Fruit fly (Drosophila melanogaster) whole organism, embryonic: Measurements from ENCODE around the gene DhpD.

Experiments
- BEAF-32 ChIP-seq: fragments of 200-800 bp; sonication (Bioruptor generic); optimal IDR thresholded peaks from 3 replicates; lab custom pipeline; 2017; ENCODE audit warnings: missing biosample characterization, missing genetic modification characterization, mild to moderate bottlenecking, moderate library complexity, missing genetic modification reagents
- Bgb ChIP-seq: fragments of 200-800 bp; sonication (Bioruptor generic); IDR thresholded peaks from 2 replicates; pipeline ENCODE4 v1.3.6; 2022; ENCODE audit warnings: missing biosample characterization, missing genetic modification characterization; ENCODE audit not compliant: partially characterized antibody
- Bteb2 ChIP-seq: fragments of 200-800 bp; sonication (Bioruptor generic); optimal IDR thresholded peaks from 2 replicates; lab custom pipeline; 2016; ENCODE audit warnings: missing biosample characterization, missing genetic modification characterization
- CG10565 ChIP-seq: fragments of 200-800 bp; sonication (Bioruptor generic); optimal IDR thresholded peaks from 3 replicates; lab custom pipeline; 2016; ENCODE audit warnings: missing biosample characterization, mild to moderate bottlenecking, missing genetic modification characterization
- CG11504 ChIP-seq: fragments of 200-800 bp; sonication (Bioruptor generic); optimal IDR thresholded peaks from 3 replicates; lab custom pipeline; 2019; ENCODE audit warnings: missing biosample characterization, mild to moderate bottlenecking, missing genetic modification characterization, moderate library complexity
- CG12071 ChIP-seq: fragments of 200-800 bp; sonication (Bioruptor generic); optimal IDR thresholded peaks from 3 replicates; lab custom pipeline; 2018; ENCODE audit warnings: missing biosample characterization, mild to moderate bottlenecking, missing genetic modification characterization
- CG1233 ChIP-seq: fragments of 200-800 bp; sonication (Bioruptor generic); optimal IDR thresholded peaks from 4 replicates; lab custom pipeline; 2018; ENCODE audit warnings: missing biosample characterization, mild to moderate bottlenecking, missing genetic modification characterization
- CG13287 ChIP-seq: fragments of 200-800 bp; sonication (Bioruptor generic); IDR thresholded peaks from 2 replicates; pipeline ENCODE4 v1.3.6; 2022; ENCODE audit warnings: missing biosample characterization, missing genetic modification characterization; ENCODE audit not compliant: partially characterized antibody
- CG13296 ChIP-seq: fragments of 200-800 bp; sonication (Bioruptor generic); optimal IDR thresholded peaks from 3 replicates; lab custom pipeline; 2018; ENCODE audit warnings: missing biosample characterization, mild to moderate bottlenecking, missing genetic modification characterization
- CG14050 ChIP-seq: fragments of 200-800 bp; sonication (Bioruptor generic); IDR thresholded peaks from 3 replicates; pipeline ENCODE4 v1.3.6; 2022; ENCODE audit warnings: missing biosample characterization, missing genetic modification characterization
- CG15073 ChIP-seq: fragments of 200-800 bp; sonication (Bioruptor generic); optimal IDR thresholded peaks from 2 replicates; lab custom pipeline; 2016; ENCODE audit warnings: missing biosample characterization, missing genetic modification characterization
- CG15514 ChIP-seq: fragments of 200-800 bp; sonication (Bioruptor generic); optimal IDR thresholded peaks from 3 replicates; lab custom pipeline; 2017; ENCODE audit warnings: missing biosample characterization, missing genetic modification characterization, mild to moderate bottlenecking, moderate library complexity, missing genetic modification reagents
- CG18476 ChIP-seq: fragments of 200-800 bp; sonication (Bioruptor generic); optimal IDR thresholded peaks from 2 replicates; lab custom pipeline; 2016; ENCODE audit warnings: missing biosample characterization, mild to moderate bottlenecking, missing genetic modification characterization
- CG2202 ChIP-seq: fragments of 200-800 bp; sonication (Bioruptor generic); optimal IDR thresholded peaks from 2 replicates; lab custom pipeline; 2018; ENCODE audit warnings: missing biosample characterization, mild to moderate bottlenecking, missing genetic modification characterization
- CG2889 ChIP-seq: fragments of 200-800 bp; sonication (Bioruptor generic); IDR thresholded peaks from 3 replicates; pipeline ENCODE4 v1.3.6; 2022; ENCODE audit warnings: missing biosample characterization, missing genetic modification characterization
- CG31365 ChIP-seq: fragments of 200-800 bp; sonication (Bioruptor generic); optimal IDR thresholded peaks from 2 replicates; lab custom pipeline; 2018; ENCODE audit warnings: missing biosample characterization, mild to moderate bottlenecking, missing genetic modification characterization
- CG42726 ChIP-seq: fragments of 200-800 bp; sonication (Bioruptor generic); IDR thresholded peaks from 2 replicates; pipeline ENCODE4 v1.3.6; 2022; ENCODE audit warnings: missing biosample characterization, missing genetic modification characterization; ENCODE audit not compliant: partially characterized antibody
- CG4854 ChIP-seq: fragments of 200-800 bp; sonication (Bioruptor generic); optimal IDR thresholded peaks from 2 replicates; lab custom pipeline; 2016; ENCODE audit warnings: missing biosample characterization, missing genetic modification characterization, inconsistent platforms
- CG5180 ChIP-seq: fragments of 200-800 bp; sonication (Bioruptor generic); optimal IDR thresholded peaks from 3 replicates; lab custom pipeline; 2017; ENCODE audit warnings: missing biosample characterization, missing genetic modification characterization, mild to moderate bottlenecking, moderate library complexity, missing genetic modification reagents
- CG5245 ChIP-seq: fragments of 200-800 bp; sonication (Bioruptor generic); optimal IDR thresholded peaks from 3 replicates; lab custom pipeline; 2016; ENCODE audit warnings: missing biosample characterization, missing genetic modification characterization
- CG8388 ChIP-seq: fragments of 200-800 bp; sonication (Bioruptor generic); optimal IDR thresholded peaks from 2 replicates; lab custom pipeline; 2019; ENCODE audit warnings: missing biosample characterization, mild to moderate bottlenecking, missing genetic modification characterization, moderate library complexity
- CHES-1-like ChIP-seq: fragments of 200-800 bp; sonication (Bioruptor generic); optimal IDR thresholded peaks from 2 replicates; lab custom pipeline; 2016; ENCODE audit warnings: missing biosample characterization, missing genetic modification characterization
- Dfd ChIP-seq, 2 experiments: fragments of >200 bp; optimal IDR thresholded peaks; 2 replicates each; lab custom pipeline; 2017; ENCODE audit warnings: missing biosample characterization in 2 of 2, missing genetic modification characterization in 2 of 2
- Fer1 ChIP-seq: fragments of 200-800 bp; sonication (Bioruptor generic); optimal IDR thresholded peaks from 2 replicates; lab custom pipeline; 2017; ENCODE audit warnings: missing biosample characterization, mild to moderate bottlenecking, missing genetic modification characterization
- HLH4C ChIP-seq: fragments of 200-800 bp; sonication (Bioruptor generic); IDR thresholded peaks from 3 replicates; pipeline ENCODE4 v1.3.6; 2022; ENCODE audit warnings: missing biosample characterization, missing genetic modification characterization; ENCODE audit not compliant: partially characterized antibody
- HmgD ChIP-seq: fragments of 200-800 bp; sonication (Bioruptor generic); optimal IDR thresholded peaks from 3 replicates; lab custom pipeline; 2016; ENCODE audit warnings: missing biosample characterization, missing genetic modification characterization
- Hr78 ChIP-seq, 2 experiments: fragments of 200-800 bp in 1 of 2; fragments of >200 bp in 1 of 2; sonication (Bioruptor generic) in 1 of 2; optimal IDR thresholded peaks; 2 replicates each; lab custom pipeline; 2017 to 2019; ENCODE audit warnings: missing biosample characterization in 2 of 2, missing genetic modification characterization in 2 of 2, mild to moderate bottlenecking in 1 of 2, moderate library complexity in 1 of 2
- Kr ChIP-seq: fragments of 200-800 bp; sonication (Bioruptor generic); optimal IDR thresholded peaks from 2 replicates; lab custom pipeline; 2017; ENCODE audit warnings: missing biosample characterization, mild to moderate bottlenecking, missing genetic modification characterization
- Meics ChIP-seq: fragments of 200-800 bp; sonication (Bioruptor generic); optimal IDR thresholded peaks from 2 replicates; lab custom pipeline; 2017; ENCODE audit warnings: missing biosample characterization, mild to moderate bottlenecking, missing genetic modification characterization
- Optix ChIP-seq: fragments of 200-800 bp; sonication (Bioruptor generic); IDR thresholded peaks from 3 replicates; pipeline ENCODE4 v1.3.6; 2022; ENCODE audit warnings: missing biosample characterization, missing genetic modification characterization
- Ptx1 ChIP-seq: fragments of 200-800 bp; sonication (Bioruptor generic); IDR thresholded peaks from 2 replicates; pipeline ENCODE4 v1.3.6; 2022; ENCODE audit warnings: missing biosample characterization, missing genetic modification characterization
- Rx ChIP-seq: fragments of 200-800 bp; sonication (Bioruptor generic); IDR thresholded peaks from 2 replicates; pipeline ENCODE4 v1.3.6; 2022; ENCODE audit warnings: missing biosample characterization, missing genetic modification characterization
- Xrp1 ChIP-seq: fragments of 200-800 bp; sonication (Bioruptor generic); IDR thresholded peaks from 2 replicates; pipeline ENCODE4 v1.3.6; 2022; ENCODE audit warnings: missing biosample characterization, missing genetic modification characterization
- YL-1 ChIP-seq: fragments of 200-800 bp; sonication (Bioruptor generic); optimal IDR thresholded peaks from 3 replicates; lab custom pipeline; 2017; ENCODE audit warnings: missing biosample characterization, mild to moderate bottlenecking, missing genetic modification characterization
- ase ChIP-seq: fragments of 200-800 bp; sonication (Bioruptor generic); IDR thresholded peaks from 3 replicates; pipeline ENCODE4 v1.3.6; 2022; ENCODE audit warnings: missing biosample characterization, missing genetic modification characterization
- bigmax ChIP-seq: fragments of 200-800 bp; sonication (Bioruptor generic); optimal IDR thresholded peaks from 2 replicates; lab custom pipeline; 2018; ENCODE audit warnings: missing biosample characterization, mild to moderate bottlenecking, missing genetic modification characterization
- crol ChIP-seq: fragments of 200-800 bp; sonication (Bioruptor generic); IDR thresholded peaks from 2 replicates; pipeline ENCODE4 v1.3.6; 2022; ENCODE audit warnings: missing biosample characterization, missing genetic modification characterization
- dan ChIP-seq: fragments of 200-800 bp; sonication (Bioruptor generic); IDR thresholded peaks from 2 replicates; pipeline ENCODE4 v1.3.6; 2022; ENCODE audit warnings: missing biosample characterization, missing genetic modification characterization
- emc ChIP-seq: fragments of 200-800 bp; sonication (Bioruptor generic); optimal IDR thresholded peaks from 2 replicates; lab custom pipeline; 2016; ENCODE audit warnings: missing biosample characterization, missing genetic modification characterization
- gfzf ChIP-seq: fragments of 200-800 bp; sonication (Bioruptor generic); optimal IDR thresholded peaks from 2 replicates; lab custom pipeline; 2016; ENCODE audit warnings: missing biosample characterization, mild to moderate bottlenecking, missing genetic modification characterization, moderate library complexity
- hth ChIP-seq: fragments of >200 bp; optimal IDR thresholded peaks from 2 replicates; lab custom pipeline; 2017; ENCODE audit warnings: inconsistent platforms
- inv ChIP-seq: fragments of 200-800 bp; sonication (Bioruptor generic); IDR thresholded peaks from 2 replicates; pipeline ENCODE4 v1.3.6; 2022; ENCODE audit warnings: missing biosample characterization, missing genetic modification characterization; ENCODE audit not compliant: partially characterized antibody
- repo ChIP-seq: fragments of 200-800 bp; sonication (Bioruptor generic); optimal IDR thresholded peaks from 2 replicates; lab custom pipeline; 2016; ENCODE audit warnings: missing biosample characterization, missing genetic modification characterization
- row ChIP-seq: fragments of 200-800 bp; sonication (Bioruptor generic); IDR thresholded peaks from 3 replicates; pipeline ENCODE4 v1.3.6; 2022; ENCODE audit warnings: missing biosample characterization, missing genetic modification characterization
- slbo ChIP-seq: fragments of 200-800 bp; sonication (Bioruptor generic); IDR thresholded peaks from 2 replicates; pipeline ENCODE4 v1.3.6; 2022; ENCODE audit warnings: missing biosample characterization, missing genetic modification characterization
- slp2 ChIP-seq: fragments of 200-800 bp; sonication (Bioruptor generic); optimal IDR thresholded peaks from 2 replicates; lab custom pipeline; 2016; ENCODE audit warnings: missing biosample characterization, missing genetic modification characterization
- trh ChIP-seq: fragments of 200-800 bp; sonication (Bioruptor generic); optimal IDR thresholded peaks from 2 replicates; lab custom pipeline; 2016; ENCODE audit warnings: missing biosample characterization, missing genetic modification characterization
- vnd ChIP-seq: fragments of 200-800 bp; sonication (Bioruptor generic); IDR thresholded peaks from 3 replicates; pipeline ENCODE4 v1.3.6; 2022; ENCODE audit warnings: missing biosample characterization, missing genetic modification characterization; ENCODE audit not compliant: partially characterized antibody
- zfh1 ChIP-seq: fragments of 200-800 bp; sonication (Bioruptor generic); IDR thresholded peaks from 3 replicates; pipeline ENCODE4 v1.3.6; 2022; ENCODE audit warnings: missing biosample characterization, missing genetic modification characterization

The DhpD gene

DNA sequence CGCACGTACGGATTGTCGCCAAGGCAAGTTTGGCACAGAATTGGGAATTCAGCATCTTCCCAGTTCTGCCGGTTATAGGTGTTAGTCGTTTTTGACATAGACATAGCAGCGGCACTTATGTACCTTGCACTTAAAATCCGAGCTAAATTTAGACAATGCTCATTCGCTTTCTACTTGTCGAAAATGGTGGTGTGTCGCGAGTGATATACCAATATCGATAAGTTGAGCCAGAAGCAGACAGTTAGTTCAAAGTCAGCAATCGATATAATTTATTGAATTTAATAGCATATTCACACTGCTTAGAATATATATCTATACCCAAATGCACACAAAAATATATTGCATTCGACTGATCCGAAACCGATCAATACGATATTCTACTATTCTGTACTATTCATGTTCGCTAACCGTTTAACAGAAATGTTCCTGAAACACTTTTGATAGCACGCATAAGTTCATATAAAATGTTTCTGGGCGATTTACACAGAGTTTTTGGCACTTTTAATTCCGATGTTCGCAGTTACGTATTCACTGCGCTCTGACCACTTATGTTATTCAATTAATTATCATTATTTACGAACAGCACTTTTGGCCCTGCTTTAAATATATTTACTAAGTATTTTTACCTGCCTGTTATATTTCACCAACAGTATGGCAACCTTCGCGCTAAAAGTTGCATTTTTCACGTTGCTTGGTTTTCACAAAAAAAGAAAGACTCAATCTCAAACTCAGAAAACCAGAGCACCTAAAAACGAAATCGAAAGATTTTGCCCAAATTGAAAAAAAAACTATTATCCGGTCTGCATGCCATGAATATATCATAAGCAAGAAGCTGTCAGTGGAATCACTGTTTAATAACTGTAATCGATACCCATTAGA is 3.3 kb upstream of the DhpD start, which contains the start of gene CG14641 (continued):
- TF ChIP-seq Kr (GFP tag; lab: Kevin White, UChicago) (no peak), CG10565 (no peak), CG2202 (tag; lab: Kevin White, UChicago) (no peak), Dfd (GFP tag; optimal IDR thresholded peaks at IDR 0.05; lab: Kevin White, UChicago) (peak in 1 of 2 experiments; percentile 82), CG15073 (GFP tag; lab: Kevin White, UChicago) (no peak), emc (GFP tag; lab: Kevin White, UChicago) (no peak), inv (GFP tag; lab: Robert Waterston, UW) (no peak), row (GFP tag; lab: Robert Waterston, UW) (peak; percentile 65), slbo (GFP tag; lab: Robert Waterston, UW) (peak; percentile 27; the same call in 1 of the 2 replicates), HmgD (GFP tag; lab: Kevin White, UChicago) (no peak), CG8388 (GFP tag; lab: Kevin White, UChicago) (no peak), CG14050 (GFP tag; lab: Robert Waterston, UW) (no peak), CG42726 (GFP tag; lab: Robert Waterston, UW) (peak; percentile 60), ase (GFP tag; lab: Robert Waterston, UW) (no peak), CG2889 (GFP tag; lab: Robert Waterston, UW) (no peak), BEAF-32 (peak; percentile 66), trh (no peak), CG13296 (GFP tag; lab: Kevin White, UChicago) (no peak), zfh1 (GFP tag; lab: Robert Waterston, UW) (no peak), Meics (no peak), CG4854 (GFP tag; lab: Kevin White, UChicago) (no peak), YL-1 (GFP tag; lab: Kevin White, UChicago) (peak; percentile 61), gfzf (GFP tag; lab: Kevin White, UChicago) (peak; percentile 30), repo (GFP tag; lab: Kevin White, UChicago) (no peak), Xrp1 (GFP tag; lab: Robert Waterston, UW) (no peak), Ptx1 (no peak), dan (GFP tag; lab: Robert Waterston, UW) (no peak), CG11504 (no peak), HLH4C (GFP tag; lab: Robert Waterston, UW) (no peak), CG12071 (no peak), CG15514 (GFP tag; lab: Kevin White, UChicago) (no peak), Hr78 (GFP tag; optimal IDR thresholded peaks at IDR 0.05; lab: Kevin White, UChicago) (peak in 1 of 2 experiments; percentile 44), CG5180 (GFP tag; lab: Kevin White, UChicago) (no peak), Fer1 (GFP tag; lab: Kevin White, UChicago) (no peak), hth (no peak), CHES-1-like (no peak), CG13287 (GFP tag; lab: Robert Waterston, UW) (peak; percentile 8; the same call in 1 of the 2 replicates), slp2 (GFP tag; lab: Kevin White, UChicago) (no peak), CG31365 (tag; lab: Kevin White, UChicago) (no peak), crol (GFP tag; lab: Robert Waterston, UW) (no peak), bigmax (no peak), Rx (GFP tag; lab: Robert Waterston, UW) (no peak), Optix (GFP tag; lab: Robert Waterston, UW) (no peak), Bgb (GFP tag; lab: Robert Waterston, UW) (peak; percentile 55; the same call in 1 of the 2 replicates), CG18476 (GFP tag; lab: Kevin White, UChicago) (no peak), vnd (peak; percentile 38; the same call in 1 of the 3 replicates), CG1233 (GFP tag; lab: Kevin White, UChicago) (no peak), Bteb2 (GFP tag; lab: Kevin White, UChicago) (no peak), CG5245 (GFP tag; lab: Kevin White, UChicago) (no peak)
